Worm (Caenorhabditis elegans) whole organism, L2 larva: Measurements from ENCODE around the gene F13D12.8.

Source experiments
- C34F6.9 ChIP-seq: fragments of 150-350 bp; optimal IDR thresholded peaks from 2 replicates; lab custom pipeline; 2014; ENCODE audit warnings: missing biosample characterization, missing genetic modification characterization
- R02D3.7 ChIP-seq: fragments of 150-350 bp; optimal IDR thresholded peaks from 2 replicates; lab custom pipeline; 2014; ENCODE audit warnings: missing biosample characterization, missing genetic modification characterization
- Y55F3AM.14 ChIP-seq: fragments of 200-800 bp; sonication (Bioruptor generic); optimal IDR thresholded peaks from 2 replicates; lab custom pipeline; 2018; ENCODE audit warnings: mild to moderate bottlenecking, missing genetic modification characterization, missing compliant biosample characterization
- ZK546.5 ChIP-seq: sonication (generic microtip); optimal IDR thresholded peaks from 2 replicates; lab custom pipeline; 2017; ENCODE audit warnings: missing biosample characterization, missing genetic modification characterization
- alr-1 ChIP-seq: fragments of 150-350 bp; optimal IDR thresholded peaks from 2 replicates; lab custom pipeline; 2014; ENCODE audit warnings: missing biosample characterization, missing genetic modification characterization
- aly-2 ChIP-seq: fragments of 150-350 bp; optimal IDR thresholded peaks from 2 replicates; lab custom pipeline; 2014; ENCODE audit warnings: missing biosample characterization, missing genetic modification characterization
- ama-1 ChIP-seq: fragments of 150-350 bp; optimal IDR thresholded peaks from 2 replicates; lab custom pipeline; 2018; ENCODE audit warnings: inconsistent platforms
- blmp-1 ChIP-seq: sonication (generic microtip); optimal IDR thresholded peaks from 2 replicates; lab custom pipeline; 2017; ENCODE audit warnings: missing genetic modification characterization, mild to moderate bottlenecking, missing compliant biosample characterization, antibody characterized with exemption, moderate library complexity; ENCODE audit not compliant: insufficient read depth
- ceh-16 ChIP-seq: fragments of 150-350 bp; optimal IDR thresholded peaks from 2 replicates; lab custom pipeline; 2014; ENCODE audit warnings: missing biosample characterization, missing genetic modification characterization
- ceh-82 ChIP-seq: fragments of 150-350 bp; optimal IDR thresholded peaks from 2 replicates; lab custom pipeline; 2014; ENCODE audit warnings: missing biosample characterization, missing genetic modification characterization
- crh-2 ChIP-seq: sonication (generic microtip); optimal IDR thresholded peaks from 2 replicates; lab custom pipeline; 2017; ENCODE audit warnings: missing biosample characterization, missing genetic modification characterization
- elt-1 ChIP-seq: fragments of 150-350 bp; optimal IDR thresholded peaks from 2 replicates; lab custom pipeline; 2014; ENCODE audit warnings: missing biosample characterization, missing genetic modification characterization
- elt-3 ChIP-seq: sonication (generic microtip); optimal IDR thresholded peaks from 2 replicates; lab custom pipeline; 2017; ENCODE audit warnings: missing biosample characterization, missing genetic modification characterization
- gmeb-1 ChIP-seq: fragments of 150-350 bp; optimal IDR thresholded peaks from 2 replicates; lab custom pipeline; 2014; ENCODE audit warnings: missing biosample characterization, missing genetic modification characterization
- lin-11 ChIP-seq: fragments of 150-350 bp; sonication (generic microtip); optimal IDR thresholded peaks from 2 replicates; lab custom pipeline; 2014; ENCODE audit warnings: missing biosample characterization, missing genetic modification characterization, inconsistent platforms, mixed read lengths
- lin-13 ChIP-seq: fragments of 150-350 bp; optimal IDR thresholded peaks from 2 replicates; lab custom pipeline; 2014; ENCODE audit warnings: missing biosample characterization, missing genetic modification reagents, missing genetic modification characterization
- lsy-2 ChIP-seq, 2 experiments: fragments of 150-350 bp in 1 of 2; sonication (generic microtip) in 1 of 2; optimal IDR thresholded peaks; 2 replicates each; lab custom pipeline; 2014 to 2017; ENCODE audit warnings: missing biosample characterization in 2 of 2, missing genetic modification characterization in 2 of 2
- mbf-1 ChIP-seq: sonication (generic microtip); optimal IDR thresholded peaks from 2 replicates; lab custom pipeline; 2017; ENCODE audit warnings: missing biosample characterization, missing genetic modification characterization
- nhr-10 ChIP-seq: sonication (generic microtip); optimal IDR thresholded peaks from 2 replicates; lab custom pipeline; 2017; ENCODE audit warnings: missing biosample characterization, missing genetic modification characterization
- nhr-11 ChIP-seq: fragments of 150-350 bp; optimal IDR thresholded peaks from 2 replicates; lab custom pipeline; 2014; ENCODE audit warnings: missing biosample characterization, missing genetic modification characterization
- nhr-129 ChIP-seq: fragments of 150-350 bp; optimal IDR thresholded peaks from 2 replicates; lab custom pipeline; 2014; ENCODE audit warnings: missing biosample characterization, missing genetic modification characterization
- nhr-23 ChIP-seq: fragments of 150-350 bp; optimal IDR thresholded peaks from 2 replicates; lab custom pipeline; 2014; ENCODE audit warnings: missing biosample characterization, missing genetic modification reagents, missing genetic modification characterization
- nhr-237 ChIP-seq: fragments of 150-350 bp; optimal IDR thresholded peaks from 2 replicates; lab custom pipeline; 2014; ENCODE audit warnings: missing biosample characterization, missing genetic modification characterization
- nhr-25 ChIP-seq: fragments of 150-350 bp; sonication (generic microtip); optimal IDR thresholded peaks from 3 replicates; lab custom pipeline; 2014; ENCODE audit warnings: missing biosample characterization, missing genetic modification characterization
- nhr-77 ChIP-seq: fragments of 150-350 bp; optimal IDR thresholded peaks from 2 replicates; lab custom pipeline; 2014; ENCODE audit warnings: missing biosample characterization, missing genetic modification characterization
- peb-1 ChIP-seq: fragments of 150-350 bp; optimal IDR thresholded peaks from 2 replicates; lab custom pipeline; 2014; ENCODE audit warnings: missing biosample characterization, missing genetic modification characterization
- skn-1 ChIP-seq: sonication (generic microtip); optimal IDR thresholded peaks from 2 replicates; lab custom pipeline; 2017; ENCODE audit warnings: missing biosample characterization, missing genetic modification characterization
- sma-3 ChIP-seq: sonication (generic microtip); optimal IDR thresholded peaks from 2 replicates; lab custom pipeline; 2016; ENCODE audit warnings: missing genetic modification reagents, missing genetic modification characterization, missing compliant biosample characterization
- snpc-4 ChIP-seq: fragments of 150-350 bp; optimal IDR thresholded peaks from 2 replicates; lab custom pipeline; 2014; ENCODE audit warnings: missing biosample characterization, missing genetic modification characterization
- unc-62 ChIP-seq: fragments of 150-350 bp; optimal IDR thresholded peaks from 2 replicates; lab custom pipeline; 2014; ENCODE audit warnings: missing biosample characterization, missing genetic modification reagents, missing genetic modification characterization
- ztf-1 ChIP-seq: fragments of 200-800 bp; sonication (Bioruptor generic); conservative IDR thresholded peaks from 2 replicates; pipeline ENCODE4 v1.3.6; 2022; ENCODE audit warnings: missing genetic modification characterization, missing compliant biosample characterization
- ztf-4 ChIP-seq: fragments of 150-350 bp; optimal IDR thresholded peaks from 2 replicates; lab custom pipeline; 2014; ENCODE audit warnings: missing biosample characterization, missing genetic modification characterization

F13D12.8 gene

DNA sequence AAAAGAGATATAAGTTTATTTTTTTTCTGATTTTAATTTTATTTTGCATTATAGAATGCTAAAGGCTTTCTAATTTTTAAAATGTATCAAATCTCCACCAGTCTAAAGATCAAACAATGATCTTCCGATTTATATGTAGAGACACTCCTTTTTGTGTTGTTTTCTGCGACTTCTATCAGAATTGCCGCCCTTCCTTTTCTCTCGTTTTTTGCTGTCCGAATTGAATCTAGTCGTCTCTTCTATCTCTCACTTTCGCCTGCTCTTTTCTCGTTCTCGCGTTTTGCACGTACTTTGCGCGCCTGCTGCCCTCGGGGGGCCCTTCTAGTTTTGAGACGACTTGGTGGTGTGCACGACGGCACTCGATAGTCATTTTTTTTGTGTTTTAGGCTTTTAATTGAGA is 8.0 kb downstream of the F13D12.8 start (continued):
- TF ChIP-seq gmeb-1 (tag; lab: Kevin White, UChicago) (no peak), ZK546.5 (tag; lab: Kevin White, UChicago) (no peak), ztf-1 (GFP tag; lab: Robert Waterston, UW) (no peak), nhr-77 (tag; lab: Kevin White, UChicago) (no peak), nhr-25 (tag; lab: Kevin White, UChicago) (peak; percentile 52), blmp-1 (tag; lab: Kevin White, UChicago) (peak; percentile 8), elt-3 (tag; lab: Kevin White, UChicago) (no peak), ceh-82 (no peak), lsy-2 (tag; optimal IDR thresholded peaks at IDR 0.05; lab: Kevin White, UChicago) (peak in 1 of 2 experiments; percentile 65), unc-62 (GFP tag; lab: Kevin White, UChicago) (no peak)

ce11 chrII:11723904-11724303 is 8.5 kb downstream of the F13D12.8 start, which contains the start of gene ldh-1:
TSS of gene ldh-1 (plus strand) at chrII:11724204.
- TF ChIP-seq nhr-129 (tag; lab: Kevin White, UChicago) (peak; percentile 77), nhr-10 (no peak)

DNA sequence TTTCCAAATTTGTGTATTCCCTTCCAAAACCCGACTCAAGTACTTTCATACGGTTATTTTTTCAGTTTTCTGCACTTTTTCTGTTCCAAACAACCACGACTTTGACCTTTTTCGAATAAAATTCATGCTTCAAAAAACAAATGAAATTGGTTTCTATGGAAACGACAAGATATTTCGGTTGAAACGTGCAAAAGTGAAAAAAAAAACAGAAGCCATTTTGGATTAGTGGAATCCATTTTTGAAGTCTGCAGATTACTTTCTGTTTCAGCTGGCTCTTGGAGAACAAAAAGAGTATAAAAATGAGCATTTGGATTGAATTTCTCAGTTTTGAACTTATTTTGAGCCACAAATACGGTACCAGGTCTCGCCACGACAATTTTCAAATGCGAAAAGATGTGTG is 10.2 kb downstream of the F13D12.8 start:
- TF ChIP-seq C34F6.9 (tag; lab: Kevin White, UChicago) (peak; percentile 40), ama-1 (lab: Kevin White, UChicago) (no peak), lin-11 (tag; lab: Kevin White, UChicago) (peak; percentile 7), peb-1 (tag; lab: Kevin White, UChicago) (no peak), lsy-2 (tag; optimal IDR thresholded peaks at IDR 0.05; lab: Kevin White, UChicago) (peak in 1 of 2 experiments; percentile 23)
- TF ChIP-seq, all 48 proteins: peak for 3

- TF ChIP-seq nhr-237 (tag; lab: Kevin White, UChicago), result no peak
- TF ChIP-seq mbf-1 (tag; lab: Kevin White, UChicago), result no peak
- no peak for TF ChIP-seq lin-13 (GFP tag; lab: Kevin White, UChicago)
- no peak for TF ChIP-seq elt-3 (tag; lab: Kevin White, UChicago)
- TF ChIP-seq nhr-77 (tag; lab: Kevin White, UChicago), result no peak
- TF ChIP-seq unc-62 (GFP tag; lab: Kevin White, UChicago), result no peak
- no peak for TF ChIP-seq ceh-82
- no peak for TF ChIP-seq nhr-23 (tag; lab: Kevin White, UChicago)
- TF ChIP-seq elt-1 (tag; lab: Kevin White, UChicago), result no peak
- TF ChIP-seq aly-2 (tag; lab: Kevin White, UChicago), result no peak
- no peak for TF ChIP-seq snpc-4 (tag; lab: Kevin White, UChicago)
- no peak for TF ChIP-seq ceh-16
- no peak for TF ChIP-seq alr-1 (tag; lab: Kevin White, UChicago)
- no peak for TF ChIP-seq crh-2 (tag; lab: Kevin White, UChicago)
- no peak for TF ChIP-seq skn-1 (tag; lab: Kevin White, UChicago)
- TF ChIP-seq sma-3, result no peak
- no peak for TF ChIP-seq lin-11 (tag; lab: Kevin White, UChicago)
- no peak for TF ChIP-seq R02D3.7 (tag; lab: Kevin White, UChicago)
- TF ChIP-seq Y55F3AM.14 (GFP tag; lab: Kevin White, UChicago), result no peak
- TF ChIP-seq nhr-11, result no peak
Observed at ce11 chrII:11721604-11722003, 10.8 kb downstream of the F13D12.8 start.

ce11 chrII:11720819-11721218 is 11.6 kb downstream of the F13D12.8 start:
- TF ChIP-seq nhr-25 (tag; lab: Kevin White, UChicago) (no peak), ztf-4 (tag; lab: Kevin White, UChicago) (no peak)

ce11 chrII:11720102-11720501 is 12.3 kb downstream of the F13D12.8 start, which contains the start of gene F13D12.3:
TSS of gene F13D12.3 (plus strand) at chrII:11720402.
- TF ChIP-seq lsy-2 (tag; optimal IDR thresholded peaks at IDR 0.05; lab: Kevin White, UChicago), result no peak
